Worm (Caenorhabditis elegans) whole organism, L3 larva: Measurements from ENCODE around the gene srt-68.

Source experiments
- egl-27 ChIP-seq: sonication (generic microtip); optimal IDR thresholded peaks from 4 replicates; lab custom pipeline; 2017; ENCODE audit warnings: missing biosample characterization, missing genetic modification reagents, missing genetic modification characterization
- egl-5 ChIP-seq: fragments of 150-350 bp; optimal IDR thresholded peaks from 2 replicates; lab custom pipeline; 2017; ENCODE audit warnings: missing biosample characterization, missing genetic modification reagents, missing genetic modification characterization, inconsistent platforms
- fkh-10 ChIP-seq: sonication (generic microtip); optimal IDR thresholded peaks from 2 replicates; lab custom pipeline; 2017; ENCODE audit warnings: missing biosample characterization, missing genetic modification reagents, missing genetic modification characterization
- nhr-12 ChIP-seq: fragments of 150-350 bp; optimal IDR thresholded peaks from 2 replicates; lab custom pipeline; 2014; ENCODE audit warnings: missing biosample characterization, missing genetic modification characterization
- unc-39 ChIP-seq: sonication (generic microtip); optimal IDR thresholded peaks from 4 replicates; lab custom pipeline; 2017; ENCODE audit warnings: missing biosample characterization, missing genetic modification characterization
- unc-62 ChIP-seq: fragments of 150-350 bp; sonication (generic microtip); optimal IDR thresholded peaks from 4 replicates; lab custom pipeline; 2014; ENCODE audit warnings: missing biosample characterization, missing genetic modification reagents, missing genetic modification characterization
- ztf-4 ChIP-seq: fragments of 150-350 bp; optimal IDR thresholded peaks from 2 replicates; lab custom pipeline; 2014; ENCODE audit warnings: missing biosample characterization, missing genetic modification characterization

- TF ChIP-seq unc-39 (tag; lab: Kevin White, UChicago) = no peak
- TF ChIP-seq egl-5 = no peak
- TF ChIP-seq egl-27 = no peak
- TF ChIP-seq fkh-10 (GFP tag; lab: Kevin White, UChicago) = no peak
- TF ChIP-seq unc-62 (GFP tag; lab: Kevin White, UChicago) = no peak
- no peak for TF ChIP-seq nhr-12 (tag; lab: Kevin White, UChicago)
- no peak for TF ChIP-seq ztf-4
Measured at ce11 chrV:5273241-5273640, 21.3 kb upstream of the srt-68 start.
